Worm (Caenorhabditis elegans) whole organism, early embryonic: ENCODE data around the gene ZK688.10.

Experiments
- B0310.2 ChIP-seq: sonication (generic microtip); optimal IDR thresholded peaks from 2 replicates; lab custom pipeline; 2016; ENCODE audit warnings: mild to moderate bottlenecking, missing genetic modification characterization, missing compliant biosample characterization
- F13C5.2 ChIP-seq: sonication (generic microtip); optimal IDR thresholded peaks from 2 replicates; lab custom pipeline; 2017; ENCODE audit warnings: mild to moderate bottlenecking, missing genetic modification characterization, inconsistent platforms, missing compliant biosample characterization
- aly-1 ChIP-seq: sonication (generic microtip); optimal IDR thresholded peaks from 2 replicates; lab custom pipeline; 2016; ENCODE audit warnings: missing genetic modification characterization, missing compliant biosample characterization
- ama-1 ChIP-seq: fragments of 150-350 bp; optimal IDR thresholded peaks from 2 replicates; lab custom pipeline; 2014
- ceh-13 ChIP-seq: fragments of 200-800 bp; sonication (Bioruptor generic); optimal IDR thresholded peaks from 2 replicates; lab custom pipeline; 2018; ENCODE audit warnings: mild to moderate bottlenecking, missing genetic modification characterization, missing compliant biosample characterization
- ceh-36 ChIP-seq: sonication (generic microtip); optimal IDR thresholded peaks from 2 replicates; lab custom pipeline; 2016; ENCODE audit warnings: missing genetic modification characterization, inconsistent platforms, missing compliant biosample characterization
- ets-7 ChIP-seq: sonication (generic microtip); optimal IDR thresholded peaks from 2 replicates; lab custom pipeline; 2016; ENCODE audit warnings: missing genotype, missing genetic modification characterization, missing compliant biosample characterization
- flt-1 ChIP-seq: fragments of 200-800 bp; sonication (Bioruptor generic); IDR thresholded peaks from 2 replicates; pipeline ENCODE4 v1.3.6; 2022; ENCODE audit warnings: missing genetic modification characterization, missing compliant biosample characterization
- hmbx-1 ChIP-seq: sonication (generic microtip); optimal IDR thresholded peaks from 2 replicates; lab custom pipeline; 2016; ENCODE audit warnings: mild to moderate bottlenecking, missing genetic modification characterization, missing compliant biosample characterization
- hmg-4 ChIP-seq: fragments of 200-800 bp; sonication (Bioruptor generic); optimal IDR thresholded peaks from 2 replicates; lab custom pipeline; 2018; ENCODE audit warnings: mild to moderate bottlenecking, missing genetic modification characterization, missing compliant biosample characterization
- hnd-1 ChIP-seq: sonication (generic microtip); optimal IDR thresholded peaks from 2 replicates; lab custom pipeline; 2016; ENCODE audit warnings: missing genetic modification characterization, missing compliant biosample characterization
- pes-1 ChIP-seq: fragments of 200-800 bp; sonication (Bioruptor generic); IDR thresholded peaks from 2 replicates; pipeline ENCODE4 v1.3.6; 2022; ENCODE audit warnings: missing genetic modification reagents, missing genetic modification characterization, missing compliant biosample characterization
- scrt-1 ChIP-seq: fragments of 200-800 bp; sonication (Bioruptor generic); IDR thresholded peaks from 2 replicates; pipeline ENCODE4 v1.3.6; 2022; ENCODE audit warnings: missing genetic modification characterization, missing compliant biosample characterization
- sea-1 ChIP-seq: fragments of 200-800 bp; sonication (Bioruptor generic); conservative IDR thresholded peaks from 2 replicates; pipeline ENCODE4 v1.3.6; 2022; ENCODE audit warnings: missing genetic modification characterization, missing compliant biosample characterization
- tbx-11 ChIP-seq: fragments of 200-800 bp; sonication (Bioruptor generic); IDR thresholded peaks from 2 replicates; pipeline ENCODE4 v1.3.6; 2022; ENCODE audit warnings: missing genetic modification characterization, missing compliant biosample characterization
- tbx-37 ChIP-seq: fragments of 200-800 bp; sonication (Bioruptor generic); conservative IDR thresholded peaks from 2 replicates; pipeline ENCODE4 v1.3.6; 2022; ENCODE audit warnings: missing genetic modification reagents, missing genetic modification characterization, missing compliant biosample characterization
- tra-4 ChIP-seq: sonication (generic microtip); optimal IDR thresholded peaks from 2 replicates; lab custom pipeline; 2017; ENCODE audit warnings: missing genetic modification characterization, missing compliant biosample characterization

Gene ZK688.10

DNA sequence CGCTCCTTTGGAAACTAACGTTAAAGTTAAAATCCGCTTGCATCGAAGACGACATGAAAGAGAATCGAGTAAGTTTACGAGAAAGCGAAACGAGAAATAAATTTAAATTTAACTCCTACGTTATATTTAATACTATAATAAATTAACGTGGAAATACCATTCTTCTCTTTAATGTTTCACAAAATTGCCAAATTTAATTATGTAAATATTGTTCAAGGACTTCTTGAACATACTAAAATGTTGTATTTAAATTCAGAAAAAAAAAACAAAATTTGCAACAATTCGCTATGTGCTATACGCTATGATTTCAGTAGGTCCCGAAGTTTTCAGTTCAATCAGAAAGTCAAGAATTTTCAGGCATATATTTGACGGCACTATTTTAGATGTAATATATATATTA lies at the start of gene ZK688.10:
ZK688.10 (minus strand) TSS at position 101 of the 400 bp plus-strand sequence.
- TF ChIP-seq sea-1 (GFP tag; lab: Robert Waterston, UW) = no peak
- TF ChIP-seq hnd-1 (tag; lab: Kevin White, UChicago) = no peak
- TF ChIP-seq B0310.2 = no peak
- no peak for TF ChIP-seq ceh-13 (GFP tag; lab: Kevin White, UChicago)
- TF ChIP-seq hmg-4 (GFP tag; lab: Kevin White, UChicago) = no peak
- TF ChIP-seq tbx-37 = no peak
- TF ChIP-seq flt-1 (GFP tag; lab: Robert Waterston, UW) = no peak
- TF ChIP-seq scrt-1 = no peak
- TF ChIP-seq tra-4 (tag; lab: Kevin White, UChicago) = no peak
- no peak for TF ChIP-seq F13C5.2 (tag; lab: Kevin White, UChicago)
- TF ChIP-seq pes-1 (GFP tag; lab: Robert Waterston, UW) = no peak
- TF ChIP-seq ama-1 (lab: Kevin White, UChicago) = no peak
- TF ChIP-seq tbx-11 (GFP tag; lab: Robert Waterston, UW) = no peak
- TF ChIP-seq ceh-36 (tag; lab: Kevin White, UChicago) = no peak
- TF ChIP-seq aly-1 (tag; lab: Kevin White, UChicago) = no peak

ce11 chrIII:7941417-7941816 lies 44.6 kb upstream of the ZK688.10 start, which contains the start of gene kle-2:
Gene kle-2 (plus strand): TSS chrIII:7941717.
- TF ChIP-seq ama-1 (lab: Kevin White, UChicago) = no peak
- TF ChIP-seq tbx-11 (GFP tag; lab: Robert Waterston, UW) = no peak
- no peak for TF ChIP-seq hmg-4 (GFP tag; lab: Kevin White, UChicago)
- TF ChIP-seq scrt-1 = no peak
- no peak for TF ChIP-seq tra-4 (tag; lab: Kevin White, UChicago)
- TF ChIP-seq hnd-1 (tag; lab: Kevin White, UChicago) = no peak
- TF ChIP-seq ceh-36 (tag; lab: Kevin White, UChicago) = no peak
- no peak for TF ChIP-seq aly-1 (tag; lab: Kevin White, UChicago)
- TF ChIP-seq ceh-13 (GFP tag; lab: Kevin White, UChicago) = no peak
- no peak for TF ChIP-seq flt-1 (GFP tag; lab: Robert Waterston, UW)
- no peak for TF ChIP-seq ets-7 (tag; lab: Kevin White, UChicago)
- TF ChIP-seq B0310.2 = no peak
- no peak for TF ChIP-seq hmbx-1 (tag; lab: Kevin White, UChicago)
- no peak for TF ChIP-seq sea-1 (GFP tag; lab: Robert Waterston, UW)

ce11 chrIII:7940819-7941218 lies 44.0 kb upstream of the ZK688.10 start, which contains the start of gene C29E4.12:
Gene C29E4.12 (plus strand): TSS chrIII:7941151.
- no peak for TF ChIP-seq pes-1 (GFP tag; lab: Robert Waterston, UW)
- no peak for TF ChIP-seq hmbx-1 (tag; lab: Kevin White, UChicago)
- no peak for TF ChIP-seq sea-1 (GFP tag; lab: Robert Waterston, UW)
- no peak for TF ChIP-seq flt-1 (GFP tag; lab: Robert Waterston, UW)
- TF ChIP-seq aly-1 (tag; lab: Kevin White, UChicago) = no peak
- TF ChIP-seq hmg-4 (GFP tag; lab: Kevin White, UChicago) = no peak
- TF ChIP-seq hnd-1 (tag; lab: Kevin White, UChicago) = no peak
- TF ChIP-seq B0310.2 = no peak
- no peak for TF ChIP-seq ceh-36 (tag; lab: Kevin White, UChicago)
- TF ChIP-seq F13C5.2 (tag; lab: Kevin White, UChicago) = no peak
- no peak; the same call in 1 of the 2 replicates for TF ChIP-seq tbx-37

ce11 chrIII:7937548-7937947 lies 40.7 kb upstream of the ZK688.10 start, which contains the start of gene C29E4.10:
Gene C29E4.10 (plus strand): TSS chrIII:7937848.
- no peak for TF ChIP-seq flt-1 (GFP tag; lab: Robert Waterston, UW)
- TF ChIP-seq scrt-1 = no peak
- no peak for TF ChIP-seq hnd-1 (tag; lab: Kevin White, UChicago)
- no peak for TF ChIP-seq tra-4 (tag; lab: Kevin White, UChicago)
- TF ChIP-seq sea-1 (GFP tag; lab: Robert Waterston, UW) = no peak
- no peak for TF ChIP-seq hmbx-1 (tag; lab: Kevin White, UChicago)
- no peak for TF ChIP-seq ama-1 (lab: Kevin White, UChicago)
- TF ChIP-seq ets-7 (tag; lab: Kevin White, UChicago) = no peak
- no peak for TF ChIP-seq pes-1 (GFP tag; lab: Robert Waterston, UW)
- TF ChIP-seq hmg-4 (GFP tag; lab: Kevin White, UChicago) = no peak
- TF ChIP-seq F13C5.2 (tag; lab: Kevin White, UChicago) = no peak
- TF ChIP-seq ceh-36 (tag; lab: Kevin White, UChicago) = no peak
- TF ChIP-seq ceh-13 (GFP tag; lab: Kevin White, UChicago) = no peak
- no peak for TF ChIP-seq aly-1 (tag; lab: Kevin White, UChicago)
- TF ChIP-seq B0310.2 = no peak
- TF ChIP-seq tbx-11 (GFP tag; lab: Robert Waterston, UW) = no peak
- TF ChIP-seq tbx-37 = no peak

- TF ChIP-seq pes-1 (GFP tag; lab: Robert Waterston, UW) (no peak), sea-1 (GFP tag; lab: Robert Waterston, UW) (no peak), ceh-36 (tag; lab: Kevin White, UChicago) (no peak), tra-4 (tag; lab: Kevin White, UChicago) (no peak), flt-1 (GFP tag; lab: Robert Waterston, UW) (no peak), B0310.2 (no peak), ama-1 (lab: Kevin White, UChicago) (no peak)
Measured at ce11 chrIII:7933235-7933634, 36.4 kb upstream of the ZK688.10 start, which contains the start of gene ran-2. Gene ran-2 (plus strand): TSS chrIII:7933535.

DNA sequence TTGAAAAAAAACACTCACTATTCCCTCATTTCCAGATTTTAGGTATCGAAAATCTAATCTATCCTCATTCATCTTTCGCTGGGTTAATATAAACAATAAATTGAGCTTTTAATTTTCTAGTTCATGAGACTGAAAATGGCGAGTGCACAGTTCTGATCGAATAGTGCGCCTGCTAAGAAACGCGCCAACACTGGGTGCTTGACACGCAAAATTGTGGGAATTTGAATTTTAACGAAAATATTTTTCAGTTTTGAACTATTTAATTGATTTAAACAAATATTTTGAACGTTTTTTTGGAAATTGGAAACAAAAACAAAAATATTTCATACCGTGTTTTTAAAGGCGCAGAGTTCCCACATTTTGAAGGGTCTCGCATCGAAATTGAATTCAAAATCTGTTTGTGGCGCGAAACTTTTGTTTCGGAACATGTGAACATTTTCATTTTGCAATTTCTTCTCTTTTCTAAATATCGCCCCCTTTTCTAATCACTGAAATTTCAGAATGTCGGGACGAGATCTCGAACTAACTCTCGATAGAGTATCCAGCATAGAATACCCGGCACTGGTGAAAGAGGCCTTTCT lies 31.8 kb upstream of the ZK688.10 start, which contains the start of the genes C29E4.13 and npp-15:
C29E4.13 (minus strand) TSS at position 169 of the 581 bp plus-strand sequence.
npp-15 (plus strand) TSS at position 495 of the 581 bp plus-strand sequence.
- TF ChIP-seq tbx-37 = no peak
- no peak for TF ChIP-seq tbx-11 (GFP tag; lab: Robert Waterston, UW)
- TF ChIP-seq ceh-36 (tag; lab: Kevin White, UChicago) = no peak
- TF ChIP-seq ets-7 (tag; lab: Kevin White, UChicago) = no peak
- TF ChIP-seq flt-1 (GFP tag; lab: Robert Waterston, UW) = no peak
- no peak for TF ChIP-seq scrt-1
- no peak for TF ChIP-seq sea-1 (GFP tag; lab: Robert Waterston, UW)
- TF ChIP-seq hmbx-1 (tag; lab: Kevin White, UChicago) = no peak
- TF ChIP-seq aly-1 (tag; lab: Kevin White, UChicago) = no peak
- TF ChIP-seq hmg-4 (GFP tag; lab: Kevin White, UChicago) = no peak
- TF ChIP-seq pes-1 (GFP tag; lab: Robert Waterston, UW) = no peak
- TF ChIP-seq tra-4 (tag; lab: Kevin White, UChicago) = no peak
- no peak for TF ChIP-seq hnd-1 (tag; lab: Kevin White, UChicago)
- TF ChIP-seq ama-1 (lab: Kevin White, UChicago) = no peak
- no peak for TF ChIP-seq F13C5.2 (tag; lab: Kevin White, UChicago)
- no peak for TF ChIP-seq B0310.2
- TF ChIP-seq ceh-13 (GFP tag; lab: Kevin White, UChicago) = no peak
